Fruit fly (Drosophila melanogaster): Measurements from ENCODE around the gene mAChR-C.

- no peak for TF ChIP-seq h (optimal IDR thresholded peaks at IDR 0.05)
- TF ChIP-seq insv (optimal IDR thresholded peaks at IDR 0.05), result no peak
These were observed 24.0 kb upstream of the mAChR-C start for dm6 chrX:6856332-6856995.
